Worm (Caenorhabditis elegans) whole organism, late embryonic: ENCODE data around the gene F42A10.5.

Source experiments
- T23F11.4 ChIP-seq: fragments of 200-800 bp; sonication (Bioruptor generic); optimal IDR thresholded peaks from 2 replicates; lab custom pipeline; 2018; ENCODE audit warnings: mild to moderate bottlenecking, missing genetic modification characterization, missing compliant biosample characterization
- ama-1 ChIP-seq: fragments of 150-350 bp; optimal IDR thresholded peaks from 2 replicates; lab custom pipeline; 2014
- che-1 ChIP-seq: sonication (generic microtip); optimal IDR thresholded peaks from 2 replicates; lab custom pipeline; 2016; ENCODE audit warnings: mild to moderate bottlenecking, missing genetic modification characterization, missing compliant biosample characterization
- ets-4 ChIP-seq: sonication (generic microtip); optimal IDR thresholded peaks from 2 replicates; lab custom pipeline; 2016; ENCODE audit warnings: missing genetic modification characterization, missing compliant biosample characterization
- lin-11 ChIP-seq: fragments of 200-800 bp; sonication (Bioruptor generic); optimal IDR thresholded peaks from 2 replicates; lab custom pipeline; 2018; ENCODE audit warnings: mild to moderate bottlenecking, missing genetic modification characterization, missing compliant biosample characterization
- nfya-1 ChIP-seq: sonication (generic microtip); optimal IDR thresholded peaks from 2 replicates; lab custom pipeline; 2017; ENCODE audit warnings: missing genetic modification characterization, mild to moderate bottlenecking, missing compliant biosample characterization, antibody characterized with exemption, moderate library complexity
- pha-4 ChIP-seq: fragments of 150-350 bp; optimal IDR thresholded peaks from 2 replicates; lab custom pipeline; 2018; ENCODE audit warnings: missing biosample characterization, missing genetic modification reagents, missing genetic modification characterization
- pqm-1 ChIP-seq: sonication (generic microtip); optimal IDR thresholded peaks from 2 replicates; lab custom pipeline; 2016; ENCODE audit warnings: missing genetic modification characterization, missing compliant biosample characterization
- rnt-1 ChIP-seq: sonication (generic microtip); optimal IDR thresholded peaks from 2 replicates; lab custom pipeline; 2016; ENCODE audit warnings: missing genetic modification characterization, missing compliant biosample characterization
- syd-9 ChIP-seq: sonication (generic microtip); optimal IDR thresholded peaks from 2 replicates; lab custom pipeline; 2016; ENCODE audit warnings: mild to moderate bottlenecking, missing genetic modification characterization, moderate library complexity, missing compliant biosample characterization
- tbx-2 ChIP-seq: sonication (generic microtip); optimal IDR thresholded peaks from 2 replicates; lab custom pipeline; 2016; ENCODE audit warnings: missing genetic modification characterization, missing compliant biosample characterization
- unc-86 ChIP-seq: sonication (generic microtip); optimal IDR thresholded peaks from 2 replicates; lab custom pipeline; 2016; ENCODE audit warnings: missing genetic modification characterization, missing compliant biosample characterization
- zip-5 ChIP-seq: sonication (generic microtip); optimal IDR thresholded peaks from 2 replicates; lab custom pipeline; 2016; ENCODE audit warnings: missing genetic modification characterization, missing compliant biosample characterization

DNA sequence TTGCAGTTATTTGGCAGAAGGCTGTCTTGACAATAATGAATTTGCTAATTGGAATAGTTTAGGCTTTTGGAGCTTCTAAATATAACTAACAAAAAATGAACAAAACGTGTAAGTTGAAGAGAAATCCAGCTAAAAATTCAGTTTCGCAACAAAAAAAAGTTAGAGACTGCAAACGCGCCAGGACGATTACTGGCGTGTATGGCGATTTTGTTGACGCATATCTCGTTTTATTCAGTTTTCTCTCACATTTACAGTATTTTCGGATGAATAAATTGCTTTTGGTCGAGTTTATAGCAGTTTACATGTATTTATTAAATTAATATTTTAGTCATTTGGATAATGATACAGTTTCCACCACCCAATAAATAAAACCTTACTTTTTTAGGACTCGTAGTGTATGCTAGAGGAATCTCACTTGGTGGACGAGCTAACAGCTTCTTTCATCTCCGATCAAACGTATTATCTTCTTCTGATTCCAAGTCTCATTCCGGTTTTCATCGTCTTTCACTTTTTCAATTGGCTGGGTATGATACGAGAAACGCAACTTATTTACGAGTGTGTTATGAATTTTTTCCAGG is at the start of gene F42A10.5, which contains the start of gene abcf-3:
- TF ChIP-seq ets-4 (tag; lab: Kevin White, UChicago): no peak
- no peak for TF ChIP-seq rnt-1 (tag; lab: Kevin White, UChicago)
- peak; percentile 32 for TF ChIP-seq nfya-1
- TF ChIP-seq unc-86: no peak
- TF ChIP-seq pqm-1 (tag; lab: Kevin White, UChicago): no peak
- no peak for TF ChIP-seq che-1
- TF ChIP-seq zip-5 (tag; lab: Kevin White, UChicago): no peak
- no peak for TF ChIP-seq T23F11.4 (GFP tag; lab: Kevin White, UChicago)
- TF ChIP-seq tbx-2: no peak
- TF ChIP-seq pha-4: no peak
- no peak for TF ChIP-seq syd-9 (tag; lab: Kevin White, UChicago)
- TF ChIP-seq lin-11: no peak
- TF ChIP-seq ama-1 (lab: Kevin White, UChicago): no peak
